Fruit fly (Drosophila melanogaster) whole organism, embryonic: ENCODE measurements around the gene Cdc45.

ENCODE experiments used
- Adf1 ChIP-seq: fragments of 200-800 bp; sonication (Bioruptor generic); IDR thresholded peaks from 2 replicates; pipeline ENCODE4 v1.3.6; 2022; ENCODE audit warnings: missing biosample characterization, missing genetic modification characterization
- BEAF-32 ChIP-seq: fragments of 200-800 bp; sonication (Bioruptor generic); optimal IDR thresholded peaks from 3 replicates; lab custom pipeline; 2017; ENCODE audit warnings: missing biosample characterization, missing genetic modification characterization, mild to moderate bottlenecking, moderate library complexity, missing genetic modification reagents
- Bgb ChIP-seq: fragments of 200-800 bp; sonication (Bioruptor generic); IDR thresholded peaks from 2 replicates; pipeline ENCODE4 v1.3.6; 2022; ENCODE audit warnings: missing biosample characterization, missing genetic modification characterization; ENCODE audit not compliant: partially characterized antibody
- Blimp-1 ChIP-seq: fragments of 200-800 bp; sonication (Bioruptor generic); optimal IDR thresholded peaks from 3 replicates; lab custom pipeline; 2018; ENCODE audit warnings: missing biosample characterization, missing genetic modification characterization, mild to moderate bottlenecking, moderate library complexity, missing genetic modification reagents
- CG10979 ChIP-seq: fragments of 200-800 bp; sonication (Bioruptor generic); optimal IDR thresholded peaks from 2 replicates; lab custom pipeline; 2018; ENCODE audit warnings: missing biosample characterization, mild to moderate bottlenecking, missing genetic modification characterization, moderate library complexity
- CG11398 ChIP-seq: fragments of 200-800 bp; sonication (Bioruptor generic); optimal IDR thresholded peaks from 2 replicates; lab custom pipeline; 2016; ENCODE audit warnings: missing biosample characterization, missing genetic modification characterization
- CG1233 ChIP-seq: fragments of 200-800 bp; sonication (Bioruptor generic); optimal IDR thresholded peaks from 4 replicates; lab custom pipeline; 2018; ENCODE audit warnings: missing biosample characterization, mild to moderate bottlenecking, missing genetic modification characterization
- CG12391 ChIP-seq: fragments of 200-800 bp; sonication (Bioruptor generic); optimal IDR thresholded peaks from 3 replicates; lab custom pipeline; 2018; ENCODE audit warnings: missing biosample characterization, mild to moderate bottlenecking, missing genetic modification characterization, moderate library complexity
- CG12659 ChIP-seq: fragments of 200-800 bp; sonication (Bioruptor generic); optimal IDR thresholded peaks from 3 replicates; lab custom pipeline; 2017; ENCODE audit warnings: mild to moderate bottlenecking, missing biosample characterization, missing genetic modification reagents, missing genetic modification characterization
- CG15011 ChIP-seq: fragments of 200-800 bp; sonication (Bioruptor generic); optimal IDR thresholded peaks from 3 replicates; lab custom pipeline; 2018; ENCODE audit warnings: missing biosample characterization, mild to moderate bottlenecking, missing genetic modification characterization
- CG15269 ChIP-seq: fragments of 200-800 bp; sonication (Bioruptor generic); optimal IDR thresholded peaks from 2 replicates; lab custom pipeline; 2018; ENCODE audit warnings: missing biosample characterization, mild to moderate bottlenecking, missing genetic modification characterization, moderate library complexity
- CG1603 ChIP-seq: fragments of 200-800 bp; sonication (Bioruptor generic); optimal IDR thresholded peaks from 2 replicates; lab custom pipeline; 2019; ENCODE audit warnings: missing biosample characterization, mild to moderate bottlenecking, missing genetic modification characterization, moderate library complexity
- CG17385 ChIP-seq: fragments of 200-800 bp; sonication (Bioruptor generic); optimal IDR thresholded peaks from 3 replicates; lab custom pipeline; 2018; ENCODE audit warnings: missing biosample characterization, mild to moderate bottlenecking, missing genetic modification characterization
- CG18262 ChIP-seq: fragments of 200-800 bp; optimal IDR thresholded peaks from 3 replicates; lab custom pipeline; 2019; ENCODE audit warnings: missing biosample characterization, mild to moderate bottlenecking, missing genetic modification characterization, moderate library complexity
- CG32772 ChIP-seq: fragments of 200-800 bp; sonication (Bioruptor generic); IDR thresholded peaks from 2 replicates; pipeline ENCODE4 v1.3.6; 2022; ENCODE audit warnings: missing biosample characterization, missing genetic modification characterization
- CG3407 ChIP-seq: fragments of 200-800 bp; sonication (Bioruptor generic); optimal IDR thresholded peaks from 2 replicates; lab custom pipeline; 2018; ENCODE audit warnings: missing biosample characterization, mild to moderate bottlenecking, missing genetic modification characterization
- CG34376 ChIP-seq: fragments of 200-800 bp; sonication (Bioruptor generic); optimal IDR thresholded peaks from 2 replicates; lab custom pipeline; 2018; ENCODE audit warnings: missing biosample characterization, mild to moderate bottlenecking, missing genetic modification characterization
- CG6765 ChIP-seq: fragments of 200-800 bp; sonication (Bioruptor generic); optimal IDR thresholded peaks from 3 replicates; lab custom pipeline; 2017; ENCODE audit warnings: missing biosample characterization, mild to moderate bottlenecking, missing genetic modification characterization
- CG7839 ChIP-seq: fragments of 200-800 bp; sonication (Bioruptor generic); optimal IDR thresholded peaks from 3 replicates; lab custom pipeline; 2018; ENCODE audit warnings: missing biosample characterization, mild to moderate bottlenecking, missing genetic modification characterization, moderate library complexity
- CG7987 ChIP-seq: fragments of 200-800 bp; sonication (Bioruptor generic); optimal IDR thresholded peaks from 2 replicates; lab custom pipeline; 2018; ENCODE audit warnings: missing biosample characterization, mild to moderate bottlenecking, missing genetic modification characterization, moderate library complexity
- CG8388 ChIP-seq: fragments of 200-800 bp; sonication (Bioruptor generic); optimal IDR thresholded peaks from 2 replicates; lab custom pipeline; 2019; ENCODE audit warnings: missing biosample characterization, mild to moderate bottlenecking, missing genetic modification characterization, moderate library complexity
- CTCF ChIP-seq: fragments of 200-800 bp; sonication (Bioruptor generic); optimal IDR thresholded peaks from 2 replicates; lab custom pipeline; 2017; ENCODE audit warnings: missing biosample characterization, mild to moderate bottlenecking, missing genetic modification characterization, moderate library complexity
- Deaf1 ChIP-seq: fragments of 200-800 bp; optimal IDR thresholded peaks from 3 replicates; lab custom pipeline; 2019; ENCODE audit warnings: missing biosample characterization, mild to moderate bottlenecking, missing genetic modification characterization, moderate library complexity
- Dll ChIP-seq: fragments of 200-800 bp; sonication (Bioruptor generic); IDR thresholded peaks from 4 replicates; pipeline ENCODE4 v1.3.6; 2022; ENCODE audit warnings: missing biosample characterization, missing genetic modification characterization; ENCODE audit not compliant: partially characterized antibody
- E2f2 ChIP-seq: fragments of 200-800 bp; sonication (Bioruptor generic); IDR thresholded peaks from 2 replicates; pipeline ENCODE4 v1.3.6; 2022; ENCODE audit warnings: missing biosample characterization, missing genetic modification characterization
- Ets97D ChIP-seq: fragments of 200-800 bp; sonication (Bioruptor generic); optimal IDR thresholded peaks from 3 replicates; lab custom pipeline; 2016; ENCODE audit warnings: missing biosample characterization, missing genetic modification characterization
- GATAe ChIP-seq: fragments of 200-800 bp; sonication (Bioruptor generic); conservative IDR thresholded peaks from 2 replicates; pipeline ENCODE4 v1.3.6; 2022; ENCODE audit warnings: missing biosample characterization, missing genetic modification characterization
- HLH3B ChIP-seq: fragments of 200-800 bp; sonication (Bioruptor generic); IDR thresholded peaks from 2 replicates; pipeline ENCODE4 v1.3.6; 2022; ENCODE audit warnings: missing biosample characterization, missing genetic modification characterization
- HLHmδ ChIP-seq: fragments of 200-800 bp; sonication (Bioruptor generic); optimal IDR thresholded peaks from 2 replicates; lab custom pipeline; 2018; ENCODE audit warnings: missing biosample characterization, mild to moderate bottlenecking, missing genetic modification characterization, moderate library complexity
- Hr51 ChIP-seq, 2 experiments: fragments of 200-800 bp; sonication (Bioruptor generic); optimal IDR thresholded peaks; 2 replicates in 1 of 2; 3 replicates in 1 of 2; lab custom pipeline; 2016 to 2018; ENCODE audit warnings: missing biosample characterization in 2 of 2, missing genetic modification characterization in 2 of 2, mild to moderate bottlenecking in 1 of 2, moderate library complexity in 1 of 2
- Hsf ChIP-seq: fragments of 200-800 bp; sonication (Bioruptor generic); optimal IDR thresholded peaks from 3 replicates; lab custom pipeline; 2016; ENCODE audit warnings: missing biosample characterization, missing genetic modification characterization
- Kr ChIP-seq: fragments of 200-800 bp; sonication (Bioruptor generic); optimal IDR thresholded peaks from 2 replicates; lab custom pipeline; 2017; ENCODE audit warnings: missing biosample characterization, mild to moderate bottlenecking, missing genetic modification characterization
- MTF-1 ChIP-seq: fragments of 200-800 bp; sonication (Bioruptor generic); optimal IDR thresholded peaks from 2 replicates; lab custom pipeline; 2018; ENCODE audit warnings: missing biosample characterization, mild to moderate bottlenecking, missing genetic modification characterization, borderline replicate concordance
- NFAT ChIP-seq: fragments of 200-800 bp; sonication (Bioruptor generic); IDR thresholded peaks from 2 replicates; pipeline ENCODE4 v1.3.6; 2022; ENCODE audit warnings: missing biosample characterization, missing genetic modification characterization
- Neu2 ChIP-seq: fragments of 200-800 bp; sonication (Bioruptor generic); optimal IDR thresholded peaks from 3 replicates; lab custom pipeline; 2016; ENCODE audit warnings: missing biosample characterization, missing genetic modification characterization, borderline replicate concordance
- chinmo ChIP-seq: fragments of 200-800 bp; sonication (Bioruptor generic); IDR thresholded peaks from 4 replicates; pipeline ENCODE4 v1.3.6; 2022; ENCODE audit warnings: missing biosample characterization, missing genetic modification characterization; ENCODE audit not compliant: partially characterized antibody
- chm ChIP-seq: fragments of 200-800 bp; sonication (Bioruptor generic); IDR thresholded peaks from 2 replicates; pipeline ENCODE4 v1.3.6; 2022; ENCODE audit warnings: missing biosample characterization, missing genetic modification characterization
- gce ChIP-seq: fragments of 200-800 bp; sonication (Bioruptor generic); IDR thresholded peaks from 3 replicates; pipeline ENCODE4 v1.3.6; 2022; ENCODE audit warnings: missing biosample characterization, missing genetic modification characterization
- hkb ChIP-seq, 2 experiments: fragments of 200-800 bp in 1 of 2; fragments of >200 bp in 1 of 2; sonication (Bioruptor generic) in 1 of 2; IDR thresholded peaks in 1 of 2; optimal IDR thresholded peaks in 1 of 2; 2 replicates each; pipeline versions ENCODE4 v1.3.6 to Lab custom; 2017 to 2022; ENCODE audit warnings: missing biosample characterization in 1 of 2, missing genetic modification characterization in 1 of 2
- lab ChIP-seq: fragments of 200-800 bp; sonication (Bioruptor generic); optimal IDR thresholded peaks from 3 replicates; lab custom pipeline; 2017; ENCODE audit warnings: missing biosample characterization, missing genetic modification characterization, mild to moderate bottlenecking, moderate library complexity, missing genetic modification reagents
- nau ChIP-seq: fragments of 200-800 bp; sonication (Bioruptor generic); optimal IDR thresholded peaks from 3 replicates; lab custom pipeline; 2017; ENCODE audit warnings: missing biosample characterization, mild to moderate bottlenecking, missing genetic modification characterization, missing genetic modification reagents
- nerfin-2 ChIP-seq: fragments of 200-800 bp; sonication (Bioruptor generic); IDR thresholded peaks from 2 replicates; pipeline ENCODE4 v1.3.6; 2022; ENCODE audit warnings: missing biosample characterization, missing genetic modification characterization; ENCODE audit not compliant: partially characterized antibody
- pb ChIP-seq: fragments of 200-800 bp; sonication (Bioruptor generic); optimal IDR thresholded peaks from 3 replicates; lab custom pipeline; 2016; ENCODE audit warnings: missing biosample characterization, missing genetic modification characterization
- salm ChIP-seq: fragments of 200-800 bp; sonication (Bioruptor generic); optimal IDR thresholded peaks from 2 replicates; lab custom pipeline; 2018; ENCODE audit warnings: missing biosample characterization, mild to moderate bottlenecking, missing genetic modification characterization
- sc ChIP-seq, 3 experiments: fragments of >200 bp in 2 of 3; fragments of 200-800 bp in 1 of 3; sonication (Bioruptor generic) in 1 of 3; optimal IDR thresholded peaks; 2 replicates in 2 of 3; 3 replicates in 1 of 3; lab custom pipeline; 2017; ENCODE audit warnings: mild to moderate bottlenecking in 1 of 3, missing biosample characterization in 1 of 3, missing genetic modification characterization in 1 of 3, missing genetic modification reagents in 1 of 3
- sens ChIP-seq: fragments of 200-800 bp; sonication (Bioruptor generic); peaks from one replicate; lab custom pipeline; 2016; ENCODE audit warnings: missing biosample characterization, missing genetic modification characterization
- sna ChIP-seq: fragments of 200-800 bp; sonication (Bioruptor generic); IDR thresholded peaks from 2 replicates; pipeline ENCODE4 v1.3.6; 2022; ENCODE audit warnings: missing biosample characterization, missing genetic modification characterization; ENCODE audit not compliant: partially characterized antibody
- tgo ChIP-seq: fragments of 200-800 bp; sonication (Bioruptor generic); IDR thresholded peaks from 3 replicates; pipeline ENCODE4 v1.3.6; 2022; ENCODE audit warnings: missing biosample characterization, missing genetic modification characterization

Gene Cdc45

DNA sequence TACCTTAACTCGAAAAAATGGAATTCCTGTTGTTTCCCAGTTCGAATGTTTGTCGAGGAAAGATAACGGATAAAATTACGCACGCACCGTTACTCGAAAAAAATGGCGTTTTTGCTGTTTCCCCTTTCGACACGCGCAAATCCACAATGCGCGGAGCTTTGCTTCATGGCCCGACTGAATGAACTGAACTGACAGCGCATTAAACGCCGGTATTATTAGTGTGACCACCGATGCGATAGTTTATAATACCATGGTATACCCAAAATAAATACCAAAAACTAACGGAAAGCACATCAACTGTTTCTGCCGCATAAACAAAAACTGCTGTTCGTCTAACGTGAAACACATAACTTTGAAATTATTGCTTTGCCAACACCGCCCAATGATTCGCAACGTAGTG is 3.8 kb downstream of the Cdc45 start, which contains the start of the genes CG32814, CG11638 and CG3021 (continued):
- peak in 1 of 2 experiments; percentile 25 for TF ChIP-seq Hr51 (GFP tag; optimal IDR thresholded peaks at IDR 0.05; lab: Kevin White, UChicago)
- no peak for TF ChIP-seq pb
- TF ChIP-seq salm (tag; lab: Kevin White, UChicago), result peak; percentile 10
- TF ChIP-seq CG17385, result peak; percentile 6
- peak; percentile 26 for TF ChIP-seq CG8388
- no peak for TF ChIP-seq GATAe (GFP tag; lab: Robert Waterston, UW)
- no peak for TF ChIP-seq hkb (optimal IDR thresholded peaks at IDR 0.05; lab: Kevin White, UChicago)
- peak; percentile 38; the same call in 1 of the 2 replicates for TF ChIP-seq hkb (GFP tag; IDR thresholded peaks at IDR 0.05; lab: Robert Waterston, UW)
- TF ChIP-seq lab, result peak; percentile 39
- peak; percentile 2 for TF ChIP-seq CG6765 (GFP tag; lab: Kevin White, UChicago)
- peak; percentile 30; the same call in 1 of the 2 replicates for TF ChIP-seq Adf1 (GFP tag; lab: Robert Waterston, UW)
- peak; percentile 3 for TF ChIP-seq CG18262 (tag; lab: Kevin White, UChicago)
- no peak for TF ChIP-seq CG15011 (GFP tag; lab: Kevin White, UChicago)
- no peak for TF ChIP-seq Hsf (GFP tag; lab: Kevin White, UChicago)
- no peak for TF ChIP-seq Kr
- TF ChIP-seq CG11398, result peak; percentile 22
- TF ChIP-seq HLH3B, result 0 out of 2 replicates have a peak, but pooled peaks have one; percentile 13
- peak; percentile 41 for TF ChIP-seq CG1233 (GFP tag; lab: Kevin White, UChicago)
- peak; percentile 2 for TF ChIP-seq nau (GFP tag; lab: Kevin White, UChicago)
- 0 out of 2 replicates have a peak, but pooled peaks have one; percentile 24 for TF ChIP-seq sna (GFP tag; lab: Robert Waterston, UW)
- TF ChIP-seq CG12391 (tag; lab: Kevin White, UChicago), result peak; percentile 21
- TF ChIP-seq CG12659, result peak; percentile 73
- peak; percentile 11 for TF ChIP-seq CG3407 (GFP tag; lab: Kevin White, UChicago)
- peak; percentile 17 for TF ChIP-seq Deaf1 (tag; lab: Kevin White, UChicago)
- TF ChIP-seq CG7987 (GFP tag; lab: Kevin White, UChicago), result peak; percentile 45
- TF ChIP-seq HLHmδ (GFP tag; lab: Kevin White, UChicago), result peak; percentile 46
- TF ChIP-seq gce (GFP tag; lab: Robert Waterston, UW), result no peak
- TF ChIP-seq sc (optimal IDR thresholded peaks at IDR 0.05; lab: Kevin White, UChicago), result no peak
- no peak for TF ChIP-seq sc (GFP tag; optimal IDR thresholded peaks at IDR 0.05; lab: Kevin White, UChicago)
- peak; percentile 88 for TF ChIP-seq Ets97D (GFP tag; lab: Kevin White, UChicago)
- TF ChIP-seq Neu2, result no peak
- peak; percentile 89 for TF ChIP-seq sens (GFP tag; lab: Kevin White, UChicago)
- peak; percentile 52; the same call in 1 of the 2 replicates for TF ChIP-seq Bgb (GFP tag; lab: Robert Waterston, UW)
- TF ChIP-seq CG10979 (tag; lab: Kevin White, UChicago), result peak; percentile 36
- TF ChIP-seq tgo (GFP tag; lab: Robert Waterston, UW), result no peak
- peak; percentile 26 for TF ChIP-seq CG15269 (tag; lab: Kevin White, UChicago)
- TF ChIP-seq CG1603 (tag; lab: Kevin White, UChicago), result peak; percentile 47
- no peak for TF ChIP-seq nerfin-2 (GFP tag; lab: Robert Waterston, UW)
- no peak for TF ChIP-seq CG32772 (GFP tag; lab: Robert Waterston, UW)
- peak; percentile 58 for TF ChIP-seq CTCF (GFP tag; lab: Kevin White, UChicago)
- TF ChIP-seq chm (GFP tag; lab: Robert Waterston, UW), result peak; percentile 46; the same call in 1 of the 2 replicates
- peak; percentile 13 for TF ChIP-seq CG34376 (GFP tag; lab: Kevin White, UChicago)
- no peak for TF ChIP-seq NFAT (GFP tag; lab: Robert Waterston, UW)
- TF ChIP-seq CG7839, result peak; percentile 30
- TF ChIP-seq E2f2 (GFP tag; lab: Robert Waterston, UW), result peak; percentile 59
- TF ChIP-seq BEAF-32 (GFP tag; lab: Kevin White, UChicago), result peak; percentile 65
- TF ChIP-seq Blimp-1 (GFP tag; lab: Kevin White, UChicago), result no peak
- TF ChIP-seq chinmo (GFP tag; lab: Robert Waterston, UW), result 0 out of 4 replicates have a peak, but pooled peaks have one; percentile 6
- TF ChIP-seq MTF-1, result peak; percentile 55
- 0 out of 4 replicates have a peak, but pooled peaks have one; percentile 40 for TF ChIP-seq Dll (GFP tag; lab: Robert Waterston, UW)
